Worm (Caenorhabditis elegans) whole organism, L2 larva: Measurements from ENCODE around the gene D2096.10.
"Not testable (repeated sequence)": the region's sequence is repeated elsewhere in the genome, so short reads cannot be mapped to it uniquely, and the experiment has no call there.

ENCODE experiments used
- gmeb-1 ChIP-seq: fragments of 150-350 bp; optimal IDR thresholded peaks from 2 replicates; lab custom pipeline; 2014; ENCODE audit warnings: missing biosample characterization, missing genetic modification characterization
- lin-13 ChIP-seq: fragments of 150-350 bp; optimal IDR thresholded peaks from 2 replicates; lab custom pipeline; 2014; ENCODE audit warnings: missing biosample characterization, missing genetic modification reagents, missing genetic modification characterization
- skn-1 ChIP-seq: sonication (generic microtip); optimal IDR thresholded peaks from 2 replicates; lab custom pipeline; 2017; ENCODE audit warnings: missing biosample characterization, missing genetic modification characterization

DNA sequence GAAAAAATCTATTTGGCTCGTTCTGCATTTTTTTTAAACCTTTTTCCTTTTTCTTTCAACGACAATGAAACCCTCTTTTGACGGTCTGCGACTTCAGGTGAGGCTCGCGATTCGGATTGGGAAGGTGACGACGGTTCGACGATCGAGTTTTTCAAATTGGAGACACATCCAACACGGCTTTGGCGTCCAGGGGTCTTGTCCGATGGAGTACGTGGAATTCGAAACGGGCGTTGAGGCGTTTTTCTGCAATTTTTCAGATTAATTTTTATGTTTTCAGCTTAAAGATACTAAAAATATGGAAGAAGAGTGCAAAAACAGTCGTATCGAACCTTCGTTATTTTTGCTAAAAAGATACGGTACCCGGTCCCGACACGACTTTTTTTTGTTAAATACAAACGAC, at the start of gene D2096.10:
- not testable (repeated sequence) for TF ChIP-seq lin-13 (GFP tag; lab: Kevin White, UChicago); gmeb-1; skn-1
